Fruit fly (Drosophila melanogaster): Measurements from ENCODE around the gene kon.

The kon gene

dm6 chr2L:18496834-18497233 is 6.9 kb downstream of the kon start (continued):
- TF ChIP-seq unpg (GFP tag; optimal IDR thresholded peaks at IDR 0.05) (no peak), Dek (tag; optimal IDR thresholded peaks at IDR 0.05) (no peak), CG17359 (tag; optimal IDR thresholded peaks at IDR 0.05) (peak; percentile 53), CG6791 (GFP tag; IDR thresholded peaks at IDR 0.05; ENCODE audit: partially characterized antibody) (no peak), kay (GFP tag; optimal IDR thresholded peaks at IDR 0.05) (no peak), prd (optimal IDR thresholded peaks at IDR 0.05) (no peak), prd (GFP tag; IDR thresholded peaks at IDR 0.05) (no peak; the same call in 2 of the 3 replicates), CG1603 (tag; optimal IDR thresholded peaks at IDR 0.05) (no peak), CG10267 (tag; optimal IDR thresholded peaks at IDR 0.05) (no peak), CG9437 (GFP tag; optimal IDR thresholded peaks at IDR 0.05) (no peak), psq (GFP tag; optimal IDR thresholded peaks at IDR 0.05) (no peak), bowl (GFP tag; IDR thresholded peaks at IDR 0.05) (no peak), pzg (GFP tag; optimal IDR thresholded peaks at IDR 0.05) (no peak), CG7372 (GFP tag; IDR thresholded peaks at IDR 0.05) (no peak), tin (GFP tag; optimal IDR thresholded peaks at IDR 0.05) (no peak), CG17802 (tag; optimal IDR thresholded peaks at IDR 0.05) (no peak), tx (GFP tag; optimal IDR thresholded peaks at IDR 0.05) (no peak), CG4617 (GFP tag; optimal IDR thresholded peaks at IDR 0.05; ENCODE audit: borderline replicate concordance) (no peak), ab (GFP tag; optimal IDR thresholded peaks at IDR 0.05) (no peak), odd (GFP tag; optimal IDR thresholded peaks at IDR 0.05) (no peak), CG5180 (GFP tag; optimal IDR thresholded peaks at IDR 0.05) (peak; percentile 26), az2 (GFP tag; optimal IDR thresholded peaks at IDR 0.05) (no peak), zf30C (GFP tag; optimal IDR thresholded peaks at IDR 0.05) (no peak), Vsx1 (GFP tag; optimal IDR thresholded peaks at IDR 0.05) (no peak), CG3838 (GFP tag; optimal IDR thresholded peaks at IDR 0.05) (no peak), lab (GFP tag; optimal IDR thresholded peaks at IDR 0.05) (no peak), ttk (GFP tag; IDR thresholded peaks at IDR 0.05) (no peak), HLH54F (GFP tag; optimal IDR thresholded peaks at IDR 0.05) (no peak), eve (GFP tag; optimal IDR thresholded peaks at IDR 0.05) (no peak), usp (GFP tag; optimal IDR thresholded peaks at IDR 0.05) (no peak), sqz (GFP tag; optimal IDR thresholded peaks at IDR 0.05) (no peak), fd102C (GFP tag; optimal IDR thresholded peaks at IDR 0.05) (no peak), da (GFP tag; optimal IDR thresholded peaks at IDR 0.05) (no peak), org-1 (GFP tag; optimal IDR thresholded peaks at IDR 0.05) (peak; percentile 23), Dip3 (GFP tag; optimal IDR thresholded peaks at IDR 0.05) (no peak), pita (GFP tag; optimal IDR thresholded peaks at IDR 0.05) (no peak), dmrt99B (tag; optimal IDR thresholded peaks at IDR 0.05) (no peak), CG13624 (GFP tag; optimal IDR thresholded peaks at IDR 0.05) (no peak), ewg (GFP tag; optimal IDR thresholded peaks at IDR 0.05) (no peak), Med (GFP tag) (no peak), Chrac-16 (GFP tag; optimal IDR thresholded peaks at IDR 0.05) (no peak), CG9727 (GFP tag; optimal IDR thresholded peaks at IDR 0.05) (no peak), Opbp (GFP tag; IDR thresholded peaks at IDR 0.05; ENCODE audit: partially characterized antibody) (no peak), Oli (tag; optimal IDR thresholded peaks at IDR 0.05) (no peak), CG32772 (GFP tag; IDR thresholded peaks at IDR 0.05) (no peak), tio (GFP tag; optimal IDR thresholded peaks at IDR 0.05) (no peak), kah (GFP tag; optimal IDR thresholded peaks at IDR 0.05) (no peak), Ets65A (GFP tag) (no peak), CG9609 (GFP tag; optimal IDR thresholded peaks at IDR 0.05) (no peak), crol (GFP tag; IDR thresholded peaks at IDR 0.05) (no peak), CG17186 (GFP tag; optimal IDR thresholded peaks at IDR 0.05) (no peak), CG6654 (GFP tag; optimal IDR thresholded peaks at IDR 0.05) (no peak)
